Worm (Caenorhabditis elegans) whole organism, L3 larva: Measurements from ENCODE around the gene nhr-108.

ENCODE experiments used
- aly-2 ChIP-seq: fragments of 150-350 bp; optimal IDR thresholded peaks from 2 replicates; lab custom pipeline; 2014; ENCODE audit warnings: missing biosample characterization, missing genetic modification characterization
- ama-1 ChIP-seq: fragments of 150-350 bp; optimal IDR thresholded peaks from 2 replicates; lab custom pipeline; 2018
- nhr-77 ChIP-seq: fragments of 150-350 bp; optimal IDR thresholded peaks from 2 replicates; lab custom pipeline; 2014; ENCODE audit warnings: missing biosample characterization, missing genetic modification characterization
- pha-4 ChIP-seq: fragments of 150-350 bp; optimal IDR thresholded peaks from 2 replicates; lab custom pipeline; 2014; ENCODE audit warnings: missing biosample characterization, missing genetic modification reagents, missing genetic modification characterization

DNA sequence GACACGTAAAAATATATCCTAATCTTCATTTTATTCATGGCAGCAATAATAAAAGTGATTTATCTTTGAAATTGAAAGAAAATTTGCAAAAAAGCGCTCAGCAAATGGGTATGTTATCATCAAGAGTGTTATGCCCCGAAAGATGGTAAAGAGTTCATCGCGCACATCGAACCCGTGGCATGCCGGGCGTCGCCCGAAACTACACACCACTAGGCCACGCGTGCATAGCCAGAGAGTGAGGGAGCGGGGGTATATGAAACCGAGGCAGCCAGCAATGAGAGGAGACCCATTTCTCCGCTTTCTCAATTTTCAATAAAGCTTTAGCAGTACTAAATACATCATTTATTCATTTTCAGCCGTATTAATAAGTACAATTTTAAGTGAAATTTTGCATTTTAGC, 50.5 kb downstream of the nhr-108 start:
- peak; percentile 45 for TF ChIP-seq nhr-77 (tag; lab: Kevin White, UChicago)
- no peak for TF ChIP-seq aly-2 (tag; lab: Kevin White, UChicago)
- no peak for TF ChIP-seq pha-4 (tag; lab: Kevin White, UChicago)
- peak; percentile 34 for TF ChIP-seq ama-1 (lab: Kevin White, UChicago)
